Fruit fly (Drosophila melanogaster) whole organism, adult: ENCODE measurements around the gene Cyp4ae1.

Experiments used
- Mnt ChIP-seq: fragments of 200-800 bp; sonication (Bioruptor generic); optimal IDR thresholded peaks from 2 replicates; lab custom pipeline; 2016; ENCODE audit warnings: missing biosample characterization, mild to moderate bottlenecking, missing genetic modification characterization
- ovo ChIP-seq: fragments of 200-800 bp; sonication (Bioruptor generic); optimal IDR thresholded peaks from 2 replicates; lab custom pipeline; 2016; ENCODE audit warnings: missing biosample characterization, missing genetic modification characterization
- tj ChIP-seq: fragments of 200-800 bp; sonication (Bioruptor generic); optimal IDR thresholded peaks from 3 replicates; lab custom pipeline; 2017; ENCODE audit warnings: missing biosample characterization, mild to moderate bottlenecking, missing genetic modification characterization, moderate library complexity

dm6 chrX:2145114-2145513 lies 33.7 kb upstream of the Cyp4ae1 start, which contains the start of gene Pgd:
- TF ChIP-seq tj (GFP tag; lab: Kevin White, UChicago) (no peak), Mnt (GFP tag; lab: Kevin White, UChicago) (no peak), ovo (GFP tag; lab: Kevin White, UChicago) (peak; percentile 24)
